Fruit fly (Drosophila melanogaster) whole organism, prepupa: ENCODE results near the gene CG5377.

Experiments used
- CG10669 ChIP-seq: fragments of 200-800 bp; sonication (Bioruptor generic); optimal IDR thresholded peaks from 3 replicates; lab custom pipeline; 2018; ENCODE audit warnings: missing biosample characterization, mild to moderate bottlenecking, missing genetic modification characterization, moderate library complexity
- CG11294 ChIP-seq: fragments of 200-800 bp; sonication (Bioruptor generic); IDR thresholded peaks from 2 replicates; pipeline ENCODE4 v1.3.6; 2022; ENCODE audit warnings: missing biosample characterization, missing genetic modification characterization
- CG11762 ChIP-seq: fragments of 200-800 bp; sonication (Bioruptor generic); optimal IDR thresholded peaks from 3 replicates; lab custom pipeline; 2016; ENCODE audit warnings: missing biosample characterization, missing genetic modification characterization; ENCODE audit not compliant: insufficient read depth
- CG11902 ChIP-seq: fragments of 200-800 bp; sonication (Bioruptor generic); optimal IDR thresholded peaks from 3 replicates; lab custom pipeline; 2016; ENCODE audit warnings: missing biosample characterization, missing genetic modification characterization
- CG1621 ChIP-seq: fragments of 200-800 bp; sonication (Bioruptor generic); optimal IDR thresholded peaks from 3 replicates; lab custom pipeline; 2018; ENCODE audit warnings: missing biosample characterization, mild to moderate bottlenecking, missing genetic modification characterization
- CG3032 ChIP-seq: fragments of 200-800 bp; optimal IDR thresholded peaks from 2 replicates; lab custom pipeline; 2019; ENCODE audit warnings: missing biosample characterization, mild to moderate bottlenecking, missing genetic modification characterization, moderate library complexity
- CG31627 ChIP-seq: fragments of 200-800 bp; sonication (Bioruptor generic); optimal IDR thresholded peaks from 3 replicates; lab custom pipeline; 2016; ENCODE audit warnings: missing biosample characterization, missing genetic modification characterization
- CG34406 ChIP-seq: fragments of 200-800 bp; sonication (Bioruptor generic); optimal IDR thresholded peaks from 3 replicates; lab custom pipeline; 2016; ENCODE audit warnings: missing biosample characterization, missing genetic modification characterization
- CG4318 ChIP-seq: fragments of 200-800 bp; sonication (Bioruptor generic); optimal IDR thresholded peaks from 3 replicates; lab custom pipeline; 2017; ENCODE audit warnings: missing biosample characterization, mild to moderate bottlenecking, missing genetic modification characterization
- CG6276 ChIP-seq: fragments of 200-800 bp; sonication (Bioruptor generic); optimal IDR thresholded peaks from 2 replicates; lab custom pipeline; 2017; ENCODE audit warnings: missing biosample characterization, mild to moderate bottlenecking, missing genetic modification characterization
- CG6808 ChIP-seq: fragments of 200-800 bp; sonication (Bioruptor generic); optimal IDR thresholded peaks from 3 replicates; lab custom pipeline; 2017; ENCODE audit warnings: missing biosample characterization, missing genetic modification characterization, mild to moderate bottlenecking, moderate library complexity, missing genetic modification reagents
- CG6854 ChIP-seq: fragments of 200-800 bp; sonication (Bioruptor generic); optimal IDR thresholded peaks from 2 replicates; lab custom pipeline; 2017; ENCODE audit warnings: missing biosample characterization, mild to moderate bottlenecking, missing genetic modification characterization
- CG7368 ChIP-seq: fragments of 200-800 bp; sonication (Bioruptor generic); optimal IDR thresholded peaks from 3 replicates; lab custom pipeline; 2016; ENCODE audit warnings: missing biosample characterization, missing genetic modification characterization
- CG8119 ChIP-seq: fragments of 200-800 bp; sonication (Bioruptor generic); IDR thresholded peaks from 3 replicates; pipeline ENCODE4 v1.3.6; 2022; ENCODE audit warnings: missing biosample characterization, missing genetic modification characterization
- CG8319 ChIP-seq: fragments of 200-800 bp; sonication (Bioruptor generic); optimal IDR thresholded peaks from 3 replicates; lab custom pipeline; 2016; ENCODE audit warnings: missing biosample characterization, missing genetic modification characterization
- CG9139 ChIP-seq: fragments of 200-800 bp; sonication (Bioruptor generic); optimal IDR thresholded peaks from 3 replicates; lab custom pipeline; 2017; ENCODE audit warnings: missing biosample characterization, mild to moderate bottlenecking, missing genetic modification characterization
- Eip75B ChIP-seq: fragments of 200-800 bp; sonication (Bioruptor generic); optimal IDR thresholded peaks from 3 replicates; lab custom pipeline; 2016; ENCODE audit warnings: missing biosample characterization, missing genetic modification characterization
- Eip78C ChIP-seq: fragments of 200-800 bp; sonication (Bioruptor generic); peaks from one replicate; lab custom pipeline; 2016; ENCODE audit warnings: missing biosample characterization, missing genetic modification characterization
- Eip93F ChIP-seq: fragments of 200-800 bp; sonication (Bioruptor generic); optimal IDR thresholded peaks from 2 replicates; lab custom pipeline; 2016; ENCODE audit warnings: missing biosample characterization, mild to moderate bottlenecking, missing genetic modification characterization
- Ets96B ChIP-seq: fragments of 200-800 bp; optimal IDR thresholded peaks from 2 replicates; lab custom pipeline; 2019; ENCODE audit warnings: missing biosample characterization, mild to moderate bottlenecking, missing genetic modification characterization, moderate library complexity
- Gug ChIP-seq: fragments of 200-800 bp; sonication (Bioruptor generic); IDR thresholded peaks from 2 replicates; pipeline ENCODE4 v1.3.6; 2022; ENCODE audit warnings: missing biosample characterization, missing genetic modification characterization
- Hr38 ChIP-seq: sonication (Bioruptor generic); optimal IDR thresholded peaks from 2 replicates; lab custom pipeline; 2016; ENCODE audit warnings: missing biosample characterization, missing genetic modification characterization
- Hr4 ChIP-seq: fragments of 200-800 bp; sonication (Bioruptor generic); optimal IDR thresholded peaks from 3 replicates; lab custom pipeline; 2016; ENCODE audit warnings: missing biosample characterization, missing genetic modification characterization
- Lpt ChIP-seq: fragments of 200-800 bp; sonication (Bioruptor generic); optimal IDR thresholded peaks from 3 replicates; lab custom pipeline; 2016; ENCODE audit warnings: missing biosample characterization, missing genetic modification characterization
- Met ChIP-seq: fragments of 200-800 bp; sonication (Bioruptor generic); optimal IDR thresholded peaks from 3 replicates; lab custom pipeline; 2016; ENCODE audit warnings: missing biosample characterization, missing genetic modification characterization
- OdsH ChIP-seq: fragments of 200-800 bp; sonication (Bioruptor generic); optimal IDR thresholded peaks from 3 replicates; lab custom pipeline; 2016; ENCODE audit warnings: missing biosample characterization, missing genetic modification characterization
- Smox ChIP-seq: fragments of 200-800 bp; sonication (Bioruptor generic); optimal IDR thresholded peaks from 3 replicates; lab custom pipeline; 2016; ENCODE audit warnings: missing biosample characterization, missing genetic modification characterization
- Sox102F ChIP-seq: fragments of 200-800 bp; sonication (Bioruptor generic); optimal IDR thresholded peaks from 2 replicates; lab custom pipeline; 2016; ENCODE audit warnings: missing biosample characterization, mild to moderate bottlenecking, missing genetic modification characterization
- Sox14 ChIP-seq: fragments of 200-800 bp; sonication (Bioruptor generic); optimal IDR thresholded peaks from 3 replicates; lab custom pipeline; 2016; ENCODE audit warnings: missing biosample characterization, missing genetic modification characterization
- Sox15 ChIP-seq: fragments of 200-800 bp; sonication (Bioruptor generic); optimal IDR thresholded peaks from 3 replicates; lab custom pipeline; 2016; ENCODE audit warnings: missing biosample characterization, missing genetic modification characterization
- acj6 ChIP-seq: fragments of 200-800 bp; sonication (Bioruptor generic); optimal IDR thresholded peaks from 3 replicates; lab custom pipeline; 2016; ENCODE audit warnings: missing biosample characterization, missing genetic modification characterization
- dac ChIP-seq: fragments of 200-800 bp; sonication (Bioruptor generic); optimal IDR thresholded peaks from 2 replicates; lab custom pipeline; 2017; ENCODE audit warnings: missing biosample characterization, mild to moderate bottlenecking, missing genetic modification characterization
- dsx ChIP-seq: fragments of 200-800 bp; optimal IDR thresholded peaks from 3 replicates; lab custom pipeline; 2019; ENCODE audit warnings: missing biosample characterization, mild to moderate bottlenecking, missing genetic modification characterization, moderate library complexity; ENCODE audit not compliant: poor library complexity, severe bottlenecking
- eg ChIP-seq: fragments of 200-800 bp; sonication (Bioruptor generic); IDR thresholded peaks from 3 replicates; pipeline ENCODE4 v1.3.6; 2022; ENCODE audit warnings: missing biosample characterization, missing genetic modification characterization
- esn ChIP-seq: fragments of 200-800 bp; sonication (Bioruptor generic); optimal IDR thresholded peaks from 2 replicates; lab custom pipeline; 2016; ENCODE audit warnings: missing biosample characterization, mild to moderate bottlenecking, missing genetic modification characterization, moderate library complexity
- fd59A ChIP-seq: fragments of 200-800 bp; sonication (Bioruptor generic); optimal IDR thresholded peaks from 2 replicates; lab custom pipeline; 2017; ENCODE audit warnings: missing biosample characterization, mild to moderate bottlenecking, missing genetic modification characterization, missing genetic modification reagents
- fkh ChIP-seq: fragments of 200-800 bp; sonication (Bioruptor generic); optimal IDR thresholded peaks from 3 replicates; lab custom pipeline; 2017; ENCODE audit warnings: missing biosample characterization, mild to moderate bottlenecking, missing genetic modification characterization, moderate library complexity
- lz ChIP-seq: fragments of 200-800 bp; sonication (Bioruptor generic); optimal IDR thresholded peaks from 3 replicates; lab custom pipeline; 2016; ENCODE audit warnings: missing biosample characterization, missing genetic modification characterization
- net ChIP-seq: fragments of 200-800 bp; sonication (Bioruptor generic); optimal IDR thresholded peaks from 3 replicates; lab custom pipeline; 2016; ENCODE audit warnings: missing biosample characterization, missing genetic modification characterization
- pdm3 ChIP-seq: fragments of 200-800 bp; sonication (Bioruptor generic); optimal IDR thresholded peaks from 3 replicates; lab custom pipeline; 2016; ENCODE audit warnings: missing biosample characterization, missing genetic modification characterization
- salr ChIP-seq, 2 experiments: fragments of 200-800 bp; sonication (Bioruptor generic); optimal IDR thresholded peaks; 3 replicates each; lab custom pipeline; 2016 to 2018; ENCODE audit warnings: missing biosample characterization in 2 of 2, missing genetic modification characterization in 2 of 2, mild to moderate bottlenecking in 1 of 2
- ss ChIP-seq, 2 experiments: fragments of 200-800 bp; sonication (Bioruptor generic); optimal IDR thresholded peaks; 2 replicates in 1 of 2; 3 replicates in 1 of 2; lab custom pipeline; 2017 to 2018; ENCODE audit warnings: mild to moderate bottlenecking in 2 of 2, missing biosample characterization in 2 of 2, missing genetic modification characterization in 2 of 2, moderate library complexity in 1 of 2
- svp ChIP-seq: fragments of 200-800 bp; sonication (Bioruptor generic); peaks from one replicate; lab custom pipeline; 2016; ENCODE audit warnings: missing biosample characterization, missing genetic modification characterization
- topi ChIP-seq: fragments of 200-800 bp; sonication (Bioruptor generic); optimal IDR thresholded peaks from 3 replicates; lab custom pipeline; 2016; ENCODE audit warnings: missing biosample characterization, missing genetic modification characterization
- vri ChIP-seq: fragments of 200-800 bp; sonication (Bioruptor generic); optimal IDR thresholded peaks from 3 replicates; lab custom pipeline; 2016; ENCODE audit warnings: missing biosample characterization, mild to moderate bottlenecking, missing genetic modification characterization

CG5377 gene

DNA sequence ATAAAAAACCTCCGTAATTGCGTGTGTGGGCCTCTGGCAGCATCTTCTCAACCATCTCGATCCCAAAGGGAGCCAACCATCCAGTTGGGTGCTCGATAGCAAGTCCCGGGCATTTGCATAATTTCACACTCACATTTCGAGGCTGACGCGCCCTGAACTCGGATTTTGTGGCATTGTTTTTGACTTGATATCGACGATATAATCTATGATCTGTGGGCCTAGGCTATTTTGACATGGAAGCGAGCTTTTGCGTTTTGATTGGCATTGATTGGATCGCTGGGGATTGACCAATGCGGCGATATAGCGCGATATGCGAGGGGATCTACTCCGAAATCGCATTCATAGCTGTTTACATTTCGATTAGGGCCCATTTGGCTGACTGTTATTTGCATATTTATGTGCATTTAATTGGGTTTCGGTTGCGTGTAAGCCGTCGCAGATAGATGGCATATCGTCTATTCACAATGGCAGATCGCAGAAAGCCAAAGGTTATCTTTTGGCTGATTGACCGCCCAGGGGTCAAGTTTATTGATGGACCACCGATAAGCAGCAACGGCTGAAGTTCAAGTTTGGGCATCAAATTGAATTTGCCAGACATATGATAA is 35.7 kb downstream of the CG5377 start:
- TF ChIP-seq Sox102F (GFP tag; lab: Kevin White, UChicago) (no peak), svp (peak; percentile 65)

DNA sequence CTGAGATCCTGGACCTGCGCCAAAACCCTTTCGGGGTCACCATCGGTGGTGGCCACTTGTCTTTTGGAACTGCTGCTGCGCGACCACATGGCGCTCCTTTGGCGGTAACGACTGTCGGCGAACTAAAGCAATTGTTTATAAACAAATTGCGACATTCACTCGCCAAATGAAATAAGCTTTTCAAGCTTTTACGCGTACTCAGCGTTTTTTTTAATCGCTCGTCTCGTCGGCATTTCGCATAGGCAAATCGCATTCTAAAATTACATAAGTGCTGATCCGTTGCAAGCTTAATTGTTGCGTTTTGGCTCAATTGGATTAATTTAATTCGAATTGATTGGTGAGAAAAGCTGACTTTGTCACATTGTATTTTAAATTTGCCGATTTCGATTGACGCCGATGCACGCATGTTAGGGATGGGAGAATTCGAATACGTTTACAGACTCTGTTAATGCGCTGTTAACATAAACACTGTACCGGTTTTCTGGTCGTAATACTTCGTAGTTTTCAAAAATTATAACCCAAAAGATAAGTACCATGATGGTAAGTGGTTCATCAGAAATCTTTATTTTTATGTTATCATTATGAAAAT is 43.3 kb downstream of the CG5377 start, which contains the start of gene pinta:
pinta (minus strand) TSS at position 328 of the 589 bp plus-strand sequence.
- TF ChIP-seq Smox (GFP tag; lab: Kevin White, UChicago) (no peak), CG7368 (GFP tag; lab: Kevin White, UChicago) (no peak), CG8119 (GFP tag; lab: Robert Waterston, UW) (no peak), vri (GFP tag; lab: Kevin White, UChicago) (peak; percentile 84), CG1621 (no peak), CG8319 (GFP tag; lab: Kevin White, UChicago) (peak; percentile 25), Gug (GFP tag; lab: Robert Waterston, UW) (no peak)

dm6 chr3R:22423996-22424395 is 44.0 kb downstream of the CG5377 start:
- TF ChIP-seq salr (GFP tag; optimal IDR thresholded peaks at IDR 0.05; lab: Kevin White, UChicago), result peak in 1 of 2 experiments; percentile 14
- peak; percentile 51 for TF ChIP-seq Eip75B (GFP tag; lab: Kevin White, UChicago)
- TF ChIP-seq Eip93F (GFP tag; lab: Kevin White, UChicago), result peak; percentile 42
- TF ChIP-seq CG34406 (GFP tag; lab: Kevin White, UChicago), result peak; percentile 66
- TF ChIP-seq topi (GFP tag; lab: Kevin White, UChicago), result peak; percentile 77
- TF ChIP-seq acj6, result peak; percentile 60
- no peak for TF ChIP-seq CG11294
- no peak for TF ChIP-seq dac (GFP tag; lab: Kevin White, UChicago)
- TF ChIP-seq CG3032, result peak; percentile 43
- TF ChIP-seq CG8319 (GFP tag; lab: Kevin White, UChicago), result no peak
- TF ChIP-seq CG10669 (GFP tag; lab: Kevin White, UChicago), result peak; percentile 45
- TF ChIP-seq esn (GFP tag; lab: Kevin White, UChicago), result peak; percentile 80
- TF ChIP-seq CG6276 (GFP tag; lab: Kevin White, UChicago), result no peak
- TF ChIP-seq CG9139 (GFP tag; lab: Kevin White, UChicago), result no peak
- TF ChIP-seq Hr38 (GFP tag; lab: Kevin White, UChicago), result no peak
- TF ChIP-seq fd59A (GFP tag; lab: Kevin White, UChicago), result no peak
- TF ChIP-seq Sox102F (GFP tag; lab: Kevin White, UChicago), result peak; percentile 67
- peak; percentile 15 for TF ChIP-seq CG6854 (GFP tag; lab: Kevin White, UChicago)
- peak; percentile 69 for TF ChIP-seq Met (GFP tag; lab: Kevin White, UChicago)
- TF ChIP-seq ss (GFP tag; optimal IDR thresholded peaks at IDR 0.05; lab: Kevin White, UChicago), result peak in 1 of 2 experiments; percentile 64
- no peak for TF ChIP-seq CG4318 (GFP tag; lab: Kevin White, UChicago)
- TF ChIP-seq CG31627 (GFP tag; lab: Kevin White, UChicago), result peak; percentile 61
- TF ChIP-seq CG11902 (GFP tag; lab: Kevin White, UChicago), result peak; percentile 14
- TF ChIP-seq Hr4 (GFP tag; lab: Kevin White, UChicago), result no peak
- TF ChIP-seq svp, result peak; percentile 88
- peak; percentile 48; the same call in 1 of the 3 replicates for TF ChIP-seq eg
- TF ChIP-seq CG1621, result peak; percentile 1
- peak; percentile 59 for TF ChIP-seq OdsH (GFP tag; lab: Kevin White, UChicago)
- TF ChIP-seq fkh (GFP tag; lab: Kevin White, UChicago), result no peak
- TF ChIP-seq Sox15 (GFP tag; lab: Kevin White, UChicago), result no peak
- TF ChIP-seq CG7368 (GFP tag; lab: Kevin White, UChicago), result peak; percentile 10
- TF ChIP-seq CG6808 (GFP tag; lab: Kevin White, UChicago), result peak; percentile 38
- TF ChIP-seq Smox (GFP tag; lab: Kevin White, UChicago), result peak; percentile 61
- TF ChIP-seq Sox14 (GFP tag; lab: Kevin White, UChicago), result peak; percentile 66
- peak; percentile 54 for TF ChIP-seq Ets96B (tag; lab: Kevin White, UChicago)
- TF ChIP-seq Lpt (GFP tag; lab: Kevin White, UChicago), result no peak
- TF ChIP-seq pdm3 (GFP tag; lab: Kevin White, UChicago), result peak; percentile 53
- TF ChIP-seq CG11762 (GFP tag; lab: Kevin White, UChicago), result no peak
- TF ChIP-seq Eip78C (GFP tag; lab: Kevin White, UChicago), result peak; percentile 92
- peak; percentile 38 for TF ChIP-seq dsx (GFP tag; lab: Kevin White, UChicago)
- TF ChIP-seq net, result peak; percentile 34
- TF ChIP-seq lz (GFP tag; lab: Kevin White, UChicago), result peak; percentile 60
